Worm (Caenorhabditis elegans) whole organism, midembryonic: ENCODE data around the gene T28A11.17.

Source experiments
- T22C8.4 ChIP-seq: fragments of 200-800 bp; sonication (Bioruptor generic); IDR thresholded peaks from 2 replicates; pipeline ENCODE4 v1.3.6; 2022; ENCODE audit warnings: missing genetic modification characterization, missing compliant biosample characterization
- cog-1 ChIP-seq: sonication (generic microtip); optimal IDR thresholded peaks from 2 replicates; lab custom pipeline; 2016; ENCODE audit warnings: missing genetic modification characterization, missing compliant biosample characterization
- flt-1 ChIP-seq: fragments of 200-800 bp; sonication (Bioruptor generic); IDR thresholded peaks from 2 replicates; pipeline ENCODE4 v1.3.6; 2022; ENCODE audit warnings: missing genetic modification characterization, missing compliant biosample characterization
- med-1 ChIP-seq: sonication (generic microtip); optimal IDR thresholded peaks from 2 replicates; lab custom pipeline; 2017; ENCODE audit warnings: missing genetic modification characterization, mild to moderate bottlenecking, missing compliant biosample characterization, antibody characterized with exemption, missing genetic modification reagents; ENCODE audit not compliant: insufficient read depth
- ref-1 ChIP-seq: fragments of 200-800 bp; sonication (Bioruptor generic); conservative IDR thresholded peaks from 2 replicates; pipeline ENCODE4 v1.3.6; 2022; ENCODE audit warnings: missing genetic modification reagents, missing genetic modification characterization, missing compliant biosample characterization
- tab-1 ChIP-seq: fragments of 200-800 bp; sonication (Bioruptor generic); IDR thresholded peaks from 2 replicates; pipeline ENCODE4 v1.3.6; 2022; ENCODE audit warnings: missing genetic modification characterization, missing compliant biosample characterization
- ztf-23 ChIP-seq: fragments of 200-800 bp; sonication (Bioruptor generic); IDR thresholded peaks from 2 replicates; pipeline ENCODE4 v1.3.6; 2022; ENCODE audit warnings: missing genetic modification reagents, missing genetic modification characterization, missing compliant biosample characterization
- ztf-29 ChIP-seq: fragments of 200-800 bp; sonication (Bioruptor generic); IDR thresholded peaks from 2 replicates; pipeline ENCODE4 v1.3.6; 2022; ENCODE audit warnings: missing genetic modification reagents, missing genetic modification characterization, missing compliant biosample characterization

- no peak for TF ChIP-seq ztf-29 (GFP tag; lab: Robert Waterston, UW)
- TF ChIP-seq flt-1 (GFP tag; lab: Robert Waterston, UW), result no peak
- TF ChIP-seq cog-1, result no peak
- no peak for TF ChIP-seq med-1 (GFP tag; lab: Kevin White, UChicago)
- no peak for TF ChIP-seq ref-1 (GFP tag; lab: Robert Waterston, UW)
- TF ChIP-seq ztf-23 (GFP tag; lab: Robert Waterston, UW), result no peak
- no peak for TF ChIP-seq T22C8.4 (GFP tag; lab: Robert Waterston, UW)
- TF ChIP-seq tab-1 (GFP tag; lab: Robert Waterston, UW), result no peak
Measured at ce11 chrV:3288134-3288533, 22.0 kb upstream of the T28A11.17 start.
